Fruit fly (Drosophila melanogaster) Kc167 (cell line): ENCODE measurements around the gene Him.

Experiments used
- Myc ChIP-seq: fragments of >200 bp; optimal IDR thresholded peaks from 2 replicates; lab custom pipeline; 2017; ENCODE audit warnings: missing external identifiers
- Sin3A ChIP-seq: fragments of >200 bp; optimal IDR thresholded peaks from 2 replicates; lab custom pipeline; 2018; ENCODE audit warnings: missing external identifiers
- h ChIP-seq: fragments of >200 bp; optimal IDR thresholded peaks from 3 replicates; lab custom pipeline; 2018; ENCODE audit warnings: missing external identifiers
- insv ChIP-seq: fragments of >200 bp; optimal IDR thresholded peaks from 3 replicates; lab custom pipeline; 2018; ENCODE audit warnings: missing external identifiers
- psq ChIP-seq: fragments of >200 bp; optimal IDR thresholded peaks from 2 replicates; lab custom pipeline; 2017; ENCODE audit warnings: missing external identifiers
- ttk ChIP-seq: sonication (Bioruptor generic); optimal IDR thresholded peaks from 2 replicates; lab custom pipeline; 2017; ENCODE audit warnings: missing external identifiers

dm6 chrX:18241267-18241666 lies 32.0 kb downstream of the Him start:
- TF ChIP-seq h (lab: Kevin White, UChicago) (no peak), psq (lab: Kevin White, UChicago) (no peak), Myc (lab: Kevin White, UChicago) (no peak), ttk (lab: Kevin White, UChicago) (no peak), Sin3A (lab: Kevin White, UChicago) (no peak), insv (lab: Kevin White, UChicago) (no peak)
